Worm (Caenorhabditis elegans): Measurements from ENCODE around the gene pdl-1.
A peak's percentile ranks its signal among the peaks of the same experiment; 100 is the strongest.

pdl-1 gene

ce11 chrII:7166768-7167167 lies 16.8 kb upstream of the pdl-1 start (continued):
- peak; percentile 92 for TF ChIP-seq pqm-1 (tag; optimal IDR thresholded peaks at IDR 0.05)
- TF ChIP-seq nhr-76 (tag; optimal IDR thresholded peaks at IDR 0.05), result no peak
- no peak for TF ChIP-seq set-16 (GFP tag; IDR thresholded peaks at IDR 0.05)
- no peak for TF ChIP-seq Y48G9A.11 (GFP tag; IDR thresholded peaks at IDR 0.05)
- TF ChIP-seq mdl-1 (tag; optimal IDR thresholded peaks at IDR 0.05), result no peak
- no peak for TF ChIP-seq T26A8.4 (GFP tag; IDR thresholded peaks at IDR 0.05)
- TF ChIP-seq ceh-28 (tag; optimal IDR thresholded peaks at IDR 0.05), result no peak
- no peak for TF ChIP-seq mep-1 (tag; optimal IDR thresholded peaks at IDR 0.05)
- TF ChIP-seq nhr-102 (tag; optimal IDR thresholded peaks at IDR 0.05), result peak; percentile 46
- TF ChIP-seq dpl-1 (GFP tag; optimal IDR thresholded peaks at IDR 0.05), result no peak
- no peak for TF ChIP-seq egl-27 (tag; optimal IDR thresholded peaks at IDR 0.05)
- no peak for TF ChIP-seq fkh-10 (GFP tag; optimal IDR thresholded peaks at IDR 0.05)
- TF ChIP-seq gei-8 (GFP tag; optimal IDR thresholded peaks at IDR 0.05), result no peak
- no peak for TF ChIP-seq nhr-10 (tag; optimal IDR thresholded peaks at IDR 0.05)
- TF ChIP-seq zip-11 (GFP tag; IDR thresholded peaks at IDR 0.05), result no peak
- TF ChIP-seq nhr-28 (tag; optimal IDR thresholded peaks at IDR 0.05), result peak; percentile 97
- TF ChIP-seq unc-130 (GFP tag; optimal IDR thresholded peaks at IDR 0.05), result no peak
- no peak for TF ChIP-seq nhr-11 (tag; optimal IDR thresholded peaks at IDR 0.05)

- TF ChIP-seq F44E2.7 (GFP tag; IDR thresholded peaks at IDR 0.05), result no peak
- no peak for TF ChIP-seq madf-5 (GFP tag; IDR thresholded peaks at IDR 0.05)
Measured at ce11 chrII:7168712-7169111, 14.9 kb upstream of the pdl-1 start, which contains the start of gene col-36. col-36 (minus strand) TSS chrII:7168812.

ce11 chrII:7171305-7171998 lies 12.1 kb upstream of the pdl-1 start, which contains the start of gene dyf-13:
dyf-13 (minus strand) TSS chrII:7171355.
- TF ChIP-seq F10B5.3 (tag; optimal IDR thresholded peaks at IDR 0.05) (no peak), snpc-4 (tag; optimal IDR thresholded peaks at IDR 0.05) (no peak), zip-2 (tag; optimal IDR thresholded peaks at IDR 0.05) (no peak)

ce11 chrII:7174843-7175242 lies 8.8 kb upstream of the pdl-1 start, which contains the start of gene glc-4:
glc-4 (minus strand) TSS chrII:7174943.
- no peak for TF ChIP-seq D1046.2 (GFP tag; IDR thresholded peaks at IDR 0.05)
- TF ChIP-seq unc-39 (tag; optimal IDR thresholded peaks at IDR 0.05), result no peak
- no peak for TF ChIP-seq rbr-2 (tag; optimal IDR thresholded peaks at IDR 0.05)
- no peak for TF ChIP-seq ceh-32 (tag; optimal IDR thresholded peaks at IDR 0.05; ENCODE audit: poor library complexity)
- TF ChIP-seq ces-1 (GFP tag; optimal IDR thresholded peaks at IDR 0.05), result no peak

ce11 chrII:7176108-7176507 lies 7.5 kb upstream of the pdl-1 start:
- TF ChIP-seq fkh-10 (GFP tag; optimal IDR thresholded peaks at IDR 0.05) (peak; percentile 74), Y48G9A.11 (GFP tag; IDR thresholded peaks at IDR 0.05) (no peak), cey-2 (tag; optimal IDR thresholded peaks at IDR 0.05; ENCODE audit: borderline replicate concordance, insufficient read depth) (no peak), Y105C5A.15 (GFP tag; IDR thresholded peaks at IDR 0.05) (no peak), duxl-1 (tag; optimal IDR thresholded peaks at IDR 0.05; ENCODE audit: poor library complexity) (no peak), zfp-2 (tag; optimal IDR thresholded peaks at IDR 0.05) (no peak)

DNA sequence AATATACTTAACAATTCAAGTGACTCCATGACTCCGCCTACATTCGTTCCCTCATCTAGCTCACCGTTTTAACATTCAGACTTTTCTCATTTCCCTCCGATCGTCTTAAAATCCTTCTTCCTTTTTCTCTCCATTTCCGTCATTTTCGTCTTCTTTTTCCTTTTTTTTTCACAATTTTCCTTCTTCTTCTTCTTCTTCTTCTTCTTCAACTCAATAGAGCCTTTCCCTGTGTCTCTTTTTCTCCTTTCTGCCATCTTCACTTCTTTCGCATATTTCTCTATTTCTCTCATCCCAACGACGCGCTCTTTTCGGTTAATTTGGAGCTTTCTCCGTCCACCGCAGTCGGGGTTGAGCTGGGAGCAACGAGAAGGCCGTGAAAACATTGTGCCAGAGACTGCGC lies 971 bp upstream of the pdl-1 start:
- TF ChIP-seq ctbp-1 (GFP tag; IDR thresholded peaks at IDR 0.05), result 0 out of 2 replicates have a peak, but pooled peaks have one; percentile 31
- no peak for TF ChIP-seq Y105C5A.15 (GFP tag; IDR thresholded peaks at IDR 0.05)
- no peak for TF ChIP-seq nhr-42 (GFP tag; IDR thresholded peaks at IDR 0.05)
- TF ChIP-seq sdz-12 (GFP tag; optimal IDR thresholded peaks at IDR 0.05), result no peak
- no peak for TF ChIP-seq attf-4 (tag; optimal IDR thresholded peaks at IDR 0.05)
- TF ChIP-seq Y48G9A.11 (GFP tag; IDR thresholded peaks at IDR 0.05), result no peak
- TF ChIP-seq ceh-20 (GFP tag; IDR thresholded peaks at IDR 0.05), result no peak
- no peak for TF ChIP-seq ama-1 (optimal IDR thresholded peaks at IDR 0.05)
- TF ChIP-seq fkh-10 (GFP tag; optimal IDR thresholded peaks at IDR 0.05), result peak; percentile 78
- TF ChIP-seq daf-16 (GFP tag; optimal IDR thresholded peaks at IDR 0.05), result no peak
- TF ChIP-seq daf-16 (tag; optimal IDR thresholded peaks at IDR 0.05), result no peak
- no peak for TF ChIP-seq F44E2.7 (GFP tag; IDR thresholded peaks at IDR 0.05)
- no peak for TF ChIP-seq dmd-9 (GFP tag; IDR thresholded peaks at IDR 0.05)
- TF ChIP-seq lsy-2 (tag; optimal IDR thresholded peaks at IDR 0.05), result peak; percentile 19 to 27
- no peak for TF ChIP-seq Y5F2A.4 (GFP tag; optimal IDR thresholded peaks at IDR 0.05)
- no peak for TF ChIP-seq lin-39 (tag; optimal IDR thresholded peaks at IDR 0.05)
